Worm (Caenorhabditis elegans) whole organism, L1 larva: ENCODE data around the gene dbl-1.

Experiments
- ceh-8 ChIP-seq: fragments of 200-800 bp; sonication (Bioruptor generic); optimal IDR thresholded peaks from 2 replicates; lab custom pipeline; 2018; ENCODE audit warnings: mild to moderate bottlenecking, missing genetic modification characterization, moderate library complexity, missing compliant biosample characterization
- dpl-1 ChIP-seq, 3 experiments: fragments of 150-350 bp in 2 of 3; sonication (generic microtip) in 1 of 3; optimal IDR thresholded peaks; 2 replicates each; lab custom pipeline; 2014 to 2017; ENCODE audit warnings: missing biosample characterization in 3 of 3, missing genetic modification characterization in 3 of 3, missing genetic modification reagents in 3 of 3
- nhr-11 ChIP-seq: fragments of 150-350 bp; optimal IDR thresholded peaks from 2 replicates; lab custom pipeline; 2014; ENCODE audit warnings: missing biosample characterization, missing genetic modification characterization
- nhr-77 ChIP-seq: fragments of 150-350 bp; optimal IDR thresholded peaks from 2 replicates; lab custom pipeline; 2014; ENCODE audit warnings: missing biosample characterization, missing genetic modification characterization
- nhr-85 ChIP-seq: sonication (generic microtip); peaks from one replicate; lab custom pipeline; 2016; ENCODE audit warnings: missing genetic modification characterization, inconsistent platforms, missing compliant biosample characterization
- pag-3 ChIP-seq: sonication (generic microtip); optimal IDR thresholded peaks from 2 replicates; lab custom pipeline; 2017; ENCODE audit warnings: missing genetic modification characterization, mild to moderate bottlenecking, missing compliant biosample characterization, antibody characterized with exemption, borderline replicate concordance; ENCODE audit not compliant: insufficient read depth
- pax-3 ChIP-seq: fragments of 200-800 bp; sonication (Bioruptor generic); optimal IDR thresholded peaks from 2 replicates; lab custom pipeline; 2018; ENCODE audit warnings: mild to moderate bottlenecking, missing genetic modification characterization, moderate library complexity, missing compliant biosample characterization
- unc-130 ChIP-seq: fragments of 150-350 bp; optimal IDR thresholded peaks from 2 replicates; lab custom pipeline; 2017; ENCODE audit warnings: missing biosample characterization, missing genetic modification characterization, inconsistent platforms

- TF ChIP-seq pax-3 (tag; lab: Kevin White, UChicago) (no peak), nhr-11 (tag; lab: Kevin White, UChicago) (no peak), ceh-8 (GFP tag; lab: Kevin White, UChicago) (no peak), unc-130 (no peak), pag-3 (tag; lab: Kevin White, UChicago) (no peak), nhr-85 (no peak), dpl-1 (GFP tag; optimal IDR thresholded peaks at IDR 0.05; lab: Kevin White, UChicago) (no peak), nhr-77 (tag; lab: Kevin White, UChicago) (no peak)
These were observed 7.0 kb downstream of the dbl-1 start, which contains the start of gene bbs-8 for ce11 chrV:6764972-6765371.
